Fruit fly (Drosophila melanogaster): ENCODE data around the gene CG5103.

Gene CG5103

dm6 chr3L:18294212-18294944 lies at the start of gene CG5103:
Gene CG5103, minus strand, starts transcription at chr3L:18294262.
- TF ChIP-seq psq (optimal IDR thresholded peaks at IDR 0.05), result no peak
- TF ChIP-seq Myc (optimal IDR thresholded peaks at IDR 0.05), result no peak
- TF ChIP-seq ttk (optimal IDR thresholded peaks at IDR 0.05), result no peak
- TF ChIP-seq insv (optimal IDR thresholded peaks at IDR 0.05), result no peak
- TF ChIP-seq Sin3A (optimal IDR thresholded peaks at IDR 0.05), result no peak
- TF ChIP-seq h (optimal IDR thresholded peaks at IDR 0.05), result no peak

DNA sequence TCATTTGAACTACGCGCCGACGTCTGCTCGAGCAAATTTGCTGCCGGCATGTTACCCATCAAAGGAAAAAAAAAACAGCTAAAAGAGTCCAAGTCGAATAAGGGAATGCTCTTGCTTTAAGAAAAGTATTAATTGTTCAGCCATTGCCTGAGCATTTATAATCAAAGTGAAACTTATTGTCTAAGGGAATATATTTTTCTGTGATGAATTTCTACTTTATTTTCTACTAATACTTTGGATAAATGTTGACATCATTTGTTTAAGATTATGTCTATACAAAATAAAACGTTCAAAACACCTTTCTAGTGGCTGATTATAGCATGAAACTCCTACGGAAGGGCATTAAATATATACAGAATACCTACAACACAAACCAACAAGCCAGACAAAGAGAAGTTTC lies 40.2 kb upstream of the CG5103 start:
- TF ChIP-seq Myc (optimal IDR thresholded peaks at IDR 0.05), result no peak

dm6 chr3L:18329077-18329476 lies 35.0 kb upstream of the CG5103 start:
- TF ChIP-seq psq (optimal IDR thresholded peaks at IDR 0.05) (no peak), Sin3A (optimal IDR thresholded peaks at IDR 0.05) (no peak), h (optimal IDR thresholded peaks at IDR 0.05) (no peak), insv (optimal IDR thresholded peaks at IDR 0.05) (no peak), Myc (optimal IDR thresholded peaks at IDR 0.05) (no peak), ttk (optimal IDR thresholded peaks at IDR 0.05) (no peak)

DNA sequence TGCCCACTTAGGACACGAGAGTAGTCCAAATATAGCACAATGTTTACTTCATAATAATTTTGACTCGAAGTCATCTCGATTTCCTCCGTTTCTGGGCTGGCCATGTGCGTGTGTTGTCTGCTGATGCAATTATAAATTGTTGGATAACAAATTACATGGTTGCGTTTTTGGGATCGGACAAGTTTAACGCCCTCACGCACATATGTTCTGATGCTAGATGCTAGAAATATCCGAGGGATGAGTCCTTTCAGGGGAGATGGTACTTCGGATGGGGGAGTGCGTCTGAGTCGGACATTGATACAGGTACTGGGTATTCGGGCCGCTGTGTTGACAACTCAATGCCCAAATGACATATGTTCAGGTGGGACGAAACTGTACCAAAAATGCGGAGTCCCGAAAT lies 21.9 kb upstream of the CG5103 start:
- TF ChIP-seq h (optimal IDR thresholded peaks at IDR 0.05) (no peak), insv (optimal IDR thresholded peaks at IDR 0.05) (no peak), ttk (optimal IDR thresholded peaks at IDR 0.05) (no peak), psq (optimal IDR thresholded peaks at IDR 0.05) (no peak), Sin3A (optimal IDR thresholded peaks at IDR 0.05) (no peak), Myc (optimal IDR thresholded peaks at IDR 0.05) (no peak)

dm6 chr3L:18305792-18306191 lies 11.7 kb upstream of the CG5103 start:
- TF ChIP-seq h (optimal IDR thresholded peaks at IDR 0.05) (no peak), Myc (optimal IDR thresholded peaks at IDR 0.05) (no peak), Sin3A (optimal IDR thresholded peaks at IDR 0.05) (no peak), ttk (optimal IDR thresholded peaks at IDR 0.05) (no peak), insv (optimal IDR thresholded peaks at IDR 0.05) (no peak), psq (optimal IDR thresholded peaks at IDR 0.05) (no peak)

dm6 chr3L:18304367-18305003 lies 10.4 kb upstream of the CG5103 start, which contains the start of gene grim:
Gene grim, minus strand, starts transcription at chr3L:18304417.
- TF ChIP-seq h (optimal IDR thresholded peaks at IDR 0.05), result no peak
- no peak for TF ChIP-seq Sin3A (optimal IDR thresholded peaks at IDR 0.05)
- no peak for TF ChIP-seq insv (optimal IDR thresholded peaks at IDR 0.05)
- no peak for TF ChIP-seq Myc (optimal IDR thresholded peaks at IDR 0.05)
- no peak for TF ChIP-seq ttk (optimal IDR thresholded peaks at IDR 0.05)
- TF ChIP-seq psq (optimal IDR thresholded peaks at IDR 0.05), result no peak

DNA sequence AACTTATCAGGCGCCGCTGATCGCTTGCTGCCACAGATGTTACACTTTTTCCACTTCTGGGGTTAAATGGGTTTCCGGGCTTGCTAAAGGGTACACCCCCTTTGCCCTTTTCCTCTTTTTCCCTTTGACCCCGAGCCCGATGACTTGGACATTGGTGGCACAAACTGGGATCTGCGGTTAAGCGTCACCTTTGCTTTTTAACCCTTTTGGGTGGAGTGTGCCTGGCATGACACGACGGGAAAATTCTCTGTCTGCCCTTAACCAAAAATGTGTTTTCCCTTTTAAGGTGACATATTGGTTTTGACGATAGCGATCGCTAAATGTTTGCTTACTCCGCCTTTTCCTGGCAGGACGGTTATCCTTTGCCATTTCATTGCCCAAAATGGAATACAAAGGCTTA lies 8.0 kb upstream of the CG5103 start:
- no peak for TF ChIP-seq insv (optimal IDR thresholded peaks at IDR 0.05)
- TF ChIP-seq ttk (optimal IDR thresholded peaks at IDR 0.05), result no peak
- no peak for TF ChIP-seq Sin3A (optimal IDR thresholded peaks at IDR 0.05)
- TF ChIP-seq Myc (optimal IDR thresholded peaks at IDR 0.05), result no peak
- no peak for TF ChIP-seq h (optimal IDR thresholded peaks at IDR 0.05)
- no peak for TF ChIP-seq psq (optimal IDR thresholded peaks at IDR 0.05)

dm6 chr3L:18301160-18301559 lies 7.1 kb upstream of the CG5103 start, which contains the start of gene CG13700:
Gene CG13700, minus strand, starts transcription at chr3L:18301260.
- TF ChIP-seq ttk (optimal IDR thresholded peaks at IDR 0.05) (no peak), Sin3A (optimal IDR thresholded peaks at IDR 0.05) (no peak), psq (optimal IDR thresholded peaks at IDR 0.05) (no peak), Myc (optimal IDR thresholded peaks at IDR 0.05) (no peak), insv (optimal IDR thresholded peaks at IDR 0.05) (no peak), h (optimal IDR thresholded peaks at IDR 0.05) (no peak)

DNA sequence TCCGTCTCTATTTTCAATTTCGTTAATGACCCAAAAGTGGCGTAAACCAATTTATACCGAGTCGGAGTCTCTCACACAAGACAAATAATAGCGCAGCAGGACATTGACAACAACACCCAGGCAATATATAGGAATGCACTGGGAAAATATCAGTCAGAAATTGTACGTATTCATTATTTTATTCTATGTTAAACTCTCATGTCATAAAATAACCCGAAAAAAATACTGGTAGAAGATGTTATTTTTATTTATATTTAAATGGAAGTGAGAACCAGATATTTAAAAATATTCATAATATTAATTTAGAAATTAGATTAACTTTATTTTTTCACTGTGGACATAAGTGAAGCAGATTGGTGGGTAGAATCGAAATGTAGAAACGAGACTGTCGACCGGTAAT lies 3.3 kb upstream of the CG5103 start:
- TF ChIP-seq Sin3A (optimal IDR thresholded peaks at IDR 0.05), result no peak
- TF ChIP-seq psq (optimal IDR thresholded peaks at IDR 0.05), result no peak
- no peak for TF ChIP-seq Myc (optimal IDR thresholded peaks at IDR 0.05)
- no peak for TF ChIP-seq ttk (optimal IDR thresholded peaks at IDR 0.05)
- no peak for TF ChIP-seq h (optimal IDR thresholded peaks at IDR 0.05)
- TF ChIP-seq insv (optimal IDR thresholded peaks at IDR 0.05), result no peak

DNA sequence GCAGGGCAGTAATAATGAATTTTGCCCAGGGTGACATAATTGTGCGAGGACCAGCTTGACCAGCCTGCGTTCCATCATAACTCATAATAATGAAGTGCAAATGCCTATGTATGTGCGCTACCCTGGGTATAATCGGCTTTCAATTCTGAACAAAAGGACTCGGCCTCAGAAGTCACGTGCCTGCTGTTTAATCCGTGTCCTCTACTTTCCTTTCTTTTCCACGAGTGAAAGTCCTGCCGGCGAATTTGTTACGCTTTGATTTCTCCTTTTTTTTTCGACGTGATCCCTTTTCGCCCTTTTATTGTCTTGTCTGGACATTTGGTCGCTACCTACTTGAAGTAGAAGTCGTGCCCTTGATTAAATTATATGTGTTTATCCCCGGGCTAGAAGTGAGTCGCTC lies 2.4 kb upstream of the CG5103 start:
- TF ChIP-seq insv (optimal IDR thresholded peaks at IDR 0.05) (no peak), h (optimal IDR thresholded peaks at IDR 0.05) (no peak), psq (optimal IDR thresholded peaks at IDR 0.05) (no peak), ttk (optimal IDR thresholded peaks at IDR 0.05) (no peak), Sin3A (optimal IDR thresholded peaks at IDR 0.05) (no peak), Myc (optimal IDR thresholded peaks at IDR 0.05) (no peak)

dm6 chr3L:18289993-18290727 lies 3.9 kb downstream of the CG5103 start:
- no peak for TF ChIP-seq ttk (optimal IDR thresholded peaks at IDR 0.05)
- no peak for TF ChIP-seq psq (optimal IDR thresholded peaks at IDR 0.05)
- no peak for TF ChIP-seq Sin3A (optimal IDR thresholded peaks at IDR 0.05)
- TF ChIP-seq h (optimal IDR thresholded peaks at IDR 0.05), result no peak
- no peak for TF ChIP-seq insv (optimal IDR thresholded peaks at IDR 0.05)
- no peak for TF ChIP-seq Myc (optimal IDR thresholded peaks at IDR 0.05)

- TF ChIP-seq Myc (optimal IDR thresholded peaks at IDR 0.05) (no peak), ttk (optimal IDR thresholded peaks at IDR 0.05) (no peak), psq (optimal IDR thresholded peaks at IDR 0.05) (no peak), h (optimal IDR thresholded peaks at IDR 0.05) (no peak)
Observed at dm6 chr3L:18281236-18281635, 12.8 kb downstream of the CG5103 start.
